Worm (Caenorhabditis elegans) whole organism, L4/young adult: Measurements from ENCODE around the gene marc-1.

Experiments
- W03F9.2 ChIP-seq: fragments of 150-350 bp; optimal IDR thresholded peaks from 2 replicates; lab custom pipeline; 2014; ENCODE audit warnings: missing biosample characterization, missing genetic modification characterization
- him-1 ChIP-seq: sonication (generic microtip); optimal IDR thresholded peaks from 2 replicates; lab custom pipeline; 2016; ENCODE audit warnings: missing genotype, missing genetic modification reagents, missing genetic modification characterization, missing compliant biosample characterization

DNA sequence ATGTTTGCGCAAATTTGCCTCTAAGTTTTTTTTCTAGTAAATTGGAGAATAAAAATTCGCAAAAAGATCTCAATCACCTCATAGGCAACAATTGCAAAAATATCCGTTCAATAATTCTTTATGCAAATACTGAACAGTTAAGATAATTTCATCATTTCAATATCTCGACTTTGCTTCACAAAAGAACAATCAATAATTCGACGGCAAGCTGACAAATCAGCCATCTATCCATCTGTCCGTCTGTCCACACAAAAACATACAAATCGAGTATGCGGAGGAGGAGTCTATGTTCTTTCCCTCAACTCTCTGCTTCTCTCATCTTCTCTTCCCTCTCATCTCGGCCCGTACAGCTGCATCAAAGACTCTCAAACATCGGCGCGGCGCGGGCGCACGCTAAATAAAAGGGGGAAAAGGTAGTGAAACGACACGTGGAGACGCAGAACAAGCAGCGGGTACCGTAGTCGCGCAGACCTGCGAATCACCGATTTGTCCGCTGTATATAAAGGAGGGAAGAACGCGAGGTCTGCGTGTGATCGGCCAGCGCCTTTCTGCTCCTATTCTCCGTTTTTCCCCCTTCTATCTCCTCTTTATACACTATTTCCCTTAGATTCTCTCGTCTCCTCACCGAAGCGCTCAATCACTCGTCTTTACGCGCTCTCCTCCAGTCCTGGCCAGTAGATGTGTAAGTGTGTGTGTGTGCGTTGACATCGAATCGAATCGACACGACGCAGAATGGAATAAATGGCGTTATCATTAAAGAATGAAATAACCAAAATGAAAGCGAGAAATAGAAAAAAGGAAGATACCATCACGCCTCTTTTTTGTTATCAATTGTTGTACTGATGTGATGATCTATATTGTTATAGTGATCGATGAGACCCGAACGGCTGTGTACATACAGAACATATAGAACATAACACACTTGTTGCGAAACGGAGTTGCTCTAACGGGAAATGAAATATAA, 8.5 kb upstream of the marc-1 start:
- TF ChIP-seq him-1 (tag; lab: Kevin White, UChicago) (peak; percentile 96), W03F9.2 (tag; lab: Kevin White, UChicago) (peak; percentile 38)
